Fruit fly (Drosophila melanogaster) whole organism, prepupa: Measurements from ENCODE around the gene CG34176.

Experiments used
- Blimp-1 ChIP-seq: fragments of 200-800 bp; sonication (Bioruptor generic); optimal IDR thresholded peaks from 3 replicates; lab custom pipeline; 2017; ENCODE audit warnings: missing biosample characterization, missing genetic modification characterization, mild to moderate bottlenecking, moderate library complexity, missing genetic modification reagents
- CG10669 ChIP-seq: fragments of 200-800 bp; sonication (Bioruptor generic); optimal IDR thresholded peaks from 3 replicates; lab custom pipeline; 2018; ENCODE audit warnings: missing biosample characterization, mild to moderate bottlenecking, missing genetic modification characterization, moderate library complexity
- CG1621 ChIP-seq: fragments of 200-800 bp; sonication (Bioruptor generic); optimal IDR thresholded peaks from 3 replicates; lab custom pipeline; 2018; ENCODE audit warnings: missing biosample characterization, mild to moderate bottlenecking, missing genetic modification characterization
- CG31627 ChIP-seq: fragments of 200-800 bp; sonication (Bioruptor generic); optimal IDR thresholded peaks from 3 replicates; lab custom pipeline; 2016; ENCODE audit warnings: missing biosample characterization, missing genetic modification characterization
- CG32006 ChIP-seq: fragments of 200-800 bp; sonication (Bioruptor generic); optimal IDR thresholded peaks from 3 replicates; lab custom pipeline; 2017; ENCODE audit warnings: missing biosample characterization, mild to moderate bottlenecking, missing genetic modification characterization
- CG3919 ChIP-seq: fragments of 200-800 bp; sonication (Bioruptor generic); optimal IDR thresholded peaks from 3 replicates; lab custom pipeline; 2016; ENCODE audit warnings: missing biosample characterization, missing genetic modification characterization
- CG4318 ChIP-seq: fragments of 200-800 bp; sonication (Bioruptor generic); optimal IDR thresholded peaks from 3 replicates; lab custom pipeline; 2017; ENCODE audit warnings: missing biosample characterization, mild to moderate bottlenecking, missing genetic modification characterization
- CG6163 ChIP-seq: fragments of 200-800 bp; sonication (Bioruptor generic); IDR thresholded peaks from 3 replicates; pipeline ENCODE4 v1.3.6; 2022; ENCODE audit warnings: missing biosample characterization, missing genetic modification characterization
- CG6276 ChIP-seq: fragments of 200-800 bp; sonication (Bioruptor generic); optimal IDR thresholded peaks from 2 replicates; lab custom pipeline; 2017; ENCODE audit warnings: missing biosample characterization, mild to moderate bottlenecking, missing genetic modification characterization
- CG6808 ChIP-seq: fragments of 200-800 bp; sonication (Bioruptor generic); optimal IDR thresholded peaks from 3 replicates; lab custom pipeline; 2017; ENCODE audit warnings: missing biosample characterization, missing genetic modification characterization, mild to moderate bottlenecking, moderate library complexity, missing genetic modification reagents
- CG7368 ChIP-seq: fragments of 200-800 bp; sonication (Bioruptor generic); optimal IDR thresholded peaks from 3 replicates; lab custom pipeline; 2016; ENCODE audit warnings: missing biosample characterization, missing genetic modification characterization
- CG8632 ChIP-seq: fragments of 200-800 bp; sonication (Bioruptor generic); optimal IDR thresholded peaks from 3 replicates; lab custom pipeline; 2016; ENCODE audit warnings: missing biosample characterization, missing genetic modification characterization
- Eip75B ChIP-seq: fragments of 200-800 bp; sonication (Bioruptor generic); optimal IDR thresholded peaks from 3 replicates; lab custom pipeline; 2016; ENCODE audit warnings: missing biosample characterization, missing genetic modification characterization
- Eip78C ChIP-seq: fragments of 200-800 bp; sonication (Bioruptor generic); peaks from one replicate; lab custom pipeline; 2016; ENCODE audit warnings: missing biosample characterization, missing genetic modification characterization
- Eip93F ChIP-seq: fragments of 200-800 bp; sonication (Bioruptor generic); optimal IDR thresholded peaks from 2 replicates; lab custom pipeline; 2016; ENCODE audit warnings: missing biosample characterization, mild to moderate bottlenecking, missing genetic modification characterization
- Ets21C ChIP-seq: fragments of 200-800 bp; sonication (Bioruptor generic); optimal IDR thresholded peaks from 3 replicates; lab custom pipeline; 2016; ENCODE audit warnings: missing biosample characterization, missing genetic modification characterization
- Ets96B ChIP-seq: fragments of 200-800 bp; optimal IDR thresholded peaks from 2 replicates; lab custom pipeline; 2019; ENCODE audit warnings: missing biosample characterization, mild to moderate bottlenecking, missing genetic modification characterization, moderate library complexity
- Gug ChIP-seq: fragments of 200-800 bp; sonication (Bioruptor generic); IDR thresholded peaks from 2 replicates; pipeline ENCODE4 v1.3.6; 2022; ENCODE audit warnings: missing biosample characterization, missing genetic modification characterization
- Hr38 ChIP-seq: sonication (Bioruptor generic); optimal IDR thresholded peaks from 2 replicates; lab custom pipeline; 2016; ENCODE audit warnings: missing biosample characterization, missing genetic modification characterization
- Hr39 ChIP-seq: fragments of 200-800 bp; sonication (Bioruptor generic); optimal IDR thresholded peaks from 2 replicates; lab custom pipeline; 2016; ENCODE audit warnings: missing biosample characterization, missing genetic modification characterization
- Hr4 ChIP-seq: fragments of 200-800 bp; sonication (Bioruptor generic); optimal IDR thresholded peaks from 3 replicates; lab custom pipeline; 2016; ENCODE audit warnings: missing biosample characterization, missing genetic modification characterization
- OdsH ChIP-seq: fragments of 200-800 bp; sonication (Bioruptor generic); optimal IDR thresholded peaks from 3 replicates; lab custom pipeline; 2016; ENCODE audit warnings: missing biosample characterization, missing genetic modification characterization
- Smox ChIP-seq: fragments of 200-800 bp; sonication (Bioruptor generic); optimal IDR thresholded peaks from 3 replicates; lab custom pipeline; 2016; ENCODE audit warnings: missing biosample characterization, missing genetic modification characterization
- Sox102F ChIP-seq: fragments of 200-800 bp; sonication (Bioruptor generic); optimal IDR thresholded peaks from 2 replicates; lab custom pipeline; 2016; ENCODE audit warnings: missing biosample characterization, mild to moderate bottlenecking, missing genetic modification characterization
- Sox14 ChIP-seq: fragments of 200-800 bp; sonication (Bioruptor generic); optimal IDR thresholded peaks from 3 replicates; lab custom pipeline; 2016; ENCODE audit warnings: missing biosample characterization, missing genetic modification characterization
- achi ChIP-seq: fragments of 200-800 bp; sonication (Bioruptor generic); optimal IDR thresholded peaks from 3 replicates; lab custom pipeline; 2016; ENCODE audit warnings: missing biosample characterization, missing genetic modification characterization
- acj6 ChIP-seq: fragments of 200-800 bp; sonication (Bioruptor generic); optimal IDR thresholded peaks from 3 replicates; lab custom pipeline; 2016; ENCODE audit warnings: missing biosample characterization, missing genetic modification characterization
- cyc ChIP-seq: fragments of 200-800 bp; sonication (Bioruptor generic); optimal IDR thresholded peaks from 3 replicates; lab custom pipeline; 2016; ENCODE audit warnings: missing biosample characterization, missing genetic modification characterization
- dsx ChIP-seq: fragments of 200-800 bp; optimal IDR thresholded peaks from 3 replicates; lab custom pipeline; 2019; ENCODE audit warnings: missing biosample characterization, mild to moderate bottlenecking, missing genetic modification characterization, moderate library complexity; ENCODE audit not compliant: poor library complexity, severe bottlenecking
- eg ChIP-seq: fragments of 200-800 bp; sonication (Bioruptor generic); IDR thresholded peaks from 3 replicates; pipeline ENCODE4 v1.3.6; 2022; ENCODE audit warnings: missing biosample characterization, missing genetic modification characterization
- esn ChIP-seq: fragments of 200-800 bp; sonication (Bioruptor generic); optimal IDR thresholded peaks from 2 replicates; lab custom pipeline; 2016; ENCODE audit warnings: missing biosample characterization, mild to moderate bottlenecking, missing genetic modification characterization, moderate library complexity
- fd59A ChIP-seq: fragments of 200-800 bp; sonication (Bioruptor generic); optimal IDR thresholded peaks from 2 replicates; lab custom pipeline; 2017; ENCODE audit warnings: missing biosample characterization, mild to moderate bottlenecking, missing genetic modification characterization, missing genetic modification reagents
- fd85E ChIP-seq: fragments of 200-800 bp; sonication (Bioruptor generic); optimal IDR thresholded peaks from 3 replicates; lab custom pipeline; 2016; ENCODE audit warnings: missing biosample characterization, missing genetic modification characterization
- fkh ChIP-seq: fragments of 200-800 bp; sonication (Bioruptor generic); optimal IDR thresholded peaks from 3 replicates; lab custom pipeline; 2017; ENCODE audit warnings: missing biosample characterization, mild to moderate bottlenecking, missing genetic modification characterization, moderate library complexity
- net ChIP-seq: fragments of 200-800 bp; sonication (Bioruptor generic); optimal IDR thresholded peaks from 3 replicates; lab custom pipeline; 2016; ENCODE audit warnings: missing biosample characterization, missing genetic modification characterization
- pdm3 ChIP-seq: fragments of 200-800 bp; sonication (Bioruptor generic); optimal IDR thresholded peaks from 3 replicates; lab custom pipeline; 2016; ENCODE audit warnings: missing biosample characterization, missing genetic modification characterization
- ss ChIP-seq, 2 experiments: fragments of 200-800 bp; sonication (Bioruptor generic); optimal IDR thresholded peaks; 2 replicates in 1 of 2; 3 replicates in 1 of 2; lab custom pipeline; 2017 to 2018; ENCODE audit warnings: mild to moderate bottlenecking in 2 of 2, missing biosample characterization in 2 of 2, missing genetic modification characterization in 2 of 2, moderate library complexity in 1 of 2
- svp ChIP-seq: fragments of 200-800 bp; sonication (Bioruptor generic); peaks from one replicate; lab custom pipeline; 2016; ENCODE audit warnings: missing biosample characterization, missing genetic modification characterization
- topi ChIP-seq: fragments of 200-800 bp; sonication (Bioruptor generic); optimal IDR thresholded peaks from 3 replicates; lab custom pipeline; 2016; ENCODE audit warnings: missing biosample characterization, missing genetic modification characterization
- vri ChIP-seq: fragments of 200-800 bp; sonication (Bioruptor generic); optimal IDR thresholded peaks from 3 replicates; lab custom pipeline; 2016; ENCODE audit warnings: missing biosample characterization, mild to moderate bottlenecking, missing genetic modification characterization

The CG34176 gene

DNA sequence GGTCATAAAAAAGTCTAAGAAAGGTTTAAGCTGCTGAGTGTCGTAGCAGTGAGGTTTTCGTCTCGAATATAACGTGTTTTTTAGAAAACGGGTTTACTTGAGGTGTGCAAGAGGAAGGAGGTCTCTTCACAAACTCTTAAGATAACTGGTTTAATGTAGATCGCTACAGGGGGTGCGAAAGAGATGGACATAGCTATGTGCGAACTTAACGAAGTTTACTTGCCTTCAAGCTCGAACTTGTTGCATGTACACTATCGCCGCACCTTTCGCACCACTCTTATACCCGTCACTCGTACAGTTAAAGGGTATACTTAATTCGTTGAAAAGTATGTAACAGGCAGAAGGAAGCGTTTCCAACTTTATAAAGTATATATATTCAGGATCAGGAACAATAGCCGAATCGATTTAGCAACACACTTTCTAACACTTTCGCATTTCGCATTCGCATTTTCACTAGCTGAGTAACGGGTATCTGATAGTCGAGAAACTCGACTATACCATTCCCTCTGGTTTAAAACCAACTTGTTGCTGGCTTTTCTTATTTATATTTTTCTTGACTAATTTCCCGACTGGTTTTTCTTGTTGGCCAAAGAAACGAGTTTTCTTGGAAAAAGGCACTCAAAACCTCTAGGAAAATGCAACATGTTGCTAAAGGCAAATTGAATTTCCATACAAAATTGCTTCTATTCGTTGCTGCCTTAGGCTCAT is 26.5 kb downstream of the CG34176 start (continued):
- TF ChIP-seq CG10669 (GFP tag; lab: Kevin White, UChicago) (peak; percentile 58), svp (GFP tag; lab: Kevin White, UChicago) (peak; percentile 69), acj6 (GFP tag; lab: Kevin White, UChicago) (peak; percentile 78), CG8632 (GFP tag; lab: Kevin White, UChicago) (peak; percentile 48), Eip75B (peak; percentile 45), fd59A (GFP tag; lab: Kevin White, UChicago) (peak; percentile 55), ss (GFP tag; optimal IDR thresholded peaks at IDR 0.05; lab: Kevin White, UChicago) (peak in 1 of 2 experiments; percentile 2), CG6808 (GFP tag; lab: Kevin White, UChicago) (peak; percentile 59), net (GFP tag; lab: Kevin White, UChicago) (peak; percentile 85)
- TF ChIP-seq, all 60 proteins: peak for 52

DNA sequence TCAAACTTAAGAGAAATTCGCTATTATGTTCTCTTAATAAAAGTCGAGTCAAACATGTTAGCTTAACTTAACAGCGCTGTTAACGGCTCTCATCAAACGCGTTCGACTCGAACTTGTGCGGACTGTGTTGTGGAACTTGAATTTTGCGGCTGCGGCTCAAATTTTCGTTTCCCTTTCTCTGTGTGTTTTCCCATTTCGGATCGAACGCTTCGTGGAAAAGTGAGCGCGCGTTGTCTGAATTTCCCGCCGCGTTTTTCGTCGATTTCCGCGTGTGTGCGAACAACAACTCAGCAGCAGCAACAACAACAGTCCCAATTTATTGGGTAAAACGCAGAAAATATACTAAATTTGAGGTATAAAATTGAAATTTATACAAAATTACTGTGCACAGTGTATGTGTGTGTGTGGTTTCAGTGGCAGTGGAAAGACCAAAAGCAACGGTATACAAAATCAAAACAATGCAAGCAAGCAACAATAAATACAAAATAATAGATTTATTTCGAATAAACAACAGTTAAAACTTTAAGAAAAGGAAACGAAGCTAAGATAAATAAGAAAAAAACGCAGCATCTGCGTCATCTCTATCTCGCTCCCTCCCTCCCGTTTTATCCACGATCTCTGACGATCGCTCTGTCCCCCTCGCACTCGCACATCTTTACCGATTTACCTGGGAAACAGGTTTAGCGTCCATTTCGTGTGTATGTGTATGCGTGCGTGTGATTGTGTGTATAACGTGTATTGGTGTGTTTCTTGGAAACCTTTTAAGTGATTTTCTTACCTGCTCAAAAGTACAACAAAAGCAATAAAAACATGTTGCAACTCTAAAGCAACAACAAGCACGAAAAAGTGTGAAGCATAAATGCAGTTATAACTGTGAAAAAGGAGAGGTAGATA is 27.6 kb downstream of the CG34176 start, which contains the start of gene ed:
ed (plus strand) TSS at position 175 of the 894 bp plus-strand sequence.
- TF ChIP-seq CG6163 (GFP tag; lab: Robert Waterston, UW) (peak; percentile 58; the same call in 2 of the 3 replicates), Smox (GFP tag; lab: Kevin White, UChicago) (no peak), Sox14 (peak; percentile 27), Eip78C (GFP tag; lab: Kevin White, UChicago) (peak; percentile 20), fkh (GFP tag; lab: Kevin White, UChicago) (peak; percentile 78), CG10669 (GFP tag; lab: Kevin White, UChicago) (no peak), Gug (GFP tag; lab: Robert Waterston, UW) (no peak), Eip75B (peak; percentile 37), CG6808 (GFP tag; lab: Kevin White, UChicago) (peak; percentile 16), CG8632 (GFP tag; lab: Kevin White, UChicago) (no peak), eg (GFP tag; lab: Robert Waterston, UW) (peak; percentile 12; the same call in 1 of the 3 replicates), Hr4 (GFP tag; lab: Kevin White, UChicago) (no peak), Hr39 (GFP tag; lab: Kevin White, UChicago) (no peak), svp (GFP tag; lab: Kevin White, UChicago) (peak; percentile 70)

DNA sequence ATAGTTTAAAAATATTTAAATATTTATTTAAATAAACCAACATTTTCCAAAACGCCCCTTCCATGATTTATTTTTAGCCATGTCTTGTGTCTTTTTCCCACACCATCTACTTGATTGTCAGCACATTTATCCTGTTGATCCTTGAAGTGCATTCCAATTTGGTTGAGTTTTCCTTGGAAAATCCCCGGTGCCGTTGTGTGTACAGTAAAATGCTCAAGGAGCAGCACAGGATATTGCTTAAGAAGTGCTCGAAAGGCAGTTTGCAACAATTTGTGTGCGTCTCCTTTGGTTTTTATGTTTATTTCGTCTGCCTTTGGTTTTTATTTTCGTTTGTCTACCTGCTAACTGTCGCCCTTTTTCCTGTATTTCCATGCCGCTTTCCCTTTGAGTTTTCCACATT is 30.4 kb downstream of the CG34176 start:
- no peak for TF ChIP-seq esn (GFP tag; lab: Kevin White, UChicago)
- no peak for TF ChIP-seq achi (GFP tag; lab: Kevin White, UChicago)
- TF ChIP-seq CG31627 (GFP tag; lab: Kevin White, UChicago): no peak
- TF ChIP-seq CG1621 (tag; lab: Kevin White, UChicago): no peak
- TF ChIP-seq dsx (GFP tag; lab: Kevin White, UChicago): no peak
- TF ChIP-seq CG3919 (GFP tag; lab: Kevin White, UChicago): no peak
- no peak for TF ChIP-seq pdm3 (GFP tag; lab: Kevin White, UChicago)
- no peak for TF ChIP-seq Hr38 (GFP tag; lab: Kevin White, UChicago)
- no peak for TF ChIP-seq CG7368 (GFP tag; lab: Kevin White, UChicago)
- no peak for TF ChIP-seq CG32006 (GFP tag; lab: Kevin White, UChicago)

DNA sequence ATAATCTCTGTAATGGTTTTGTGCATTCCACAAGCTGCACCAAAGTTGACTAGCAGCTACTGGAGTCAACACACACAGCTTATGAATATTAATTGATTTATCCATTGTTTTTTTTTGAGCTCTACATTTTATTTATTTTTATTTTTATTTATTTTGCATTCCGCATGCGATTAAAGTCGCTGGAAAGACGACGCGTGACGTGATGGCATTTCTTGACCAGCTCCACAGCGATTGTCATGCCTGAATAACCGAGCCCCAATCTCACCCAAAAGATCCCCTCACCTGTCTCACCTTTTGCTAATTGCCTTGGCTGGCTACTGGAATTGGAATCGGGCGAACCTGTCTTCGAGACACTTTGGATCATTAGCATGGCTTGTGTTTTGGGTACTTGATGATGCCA is 32.4 kb downstream of the CG34176 start:
- TF ChIP-seq Ets96B (tag; lab: Kevin White, UChicago) (no peak), achi (GFP tag; lab: Kevin White, UChicago) (no peak), Hr39 (GFP tag; lab: Kevin White, UChicago) (no peak), Hr4 (GFP tag; lab: Kevin White, UChicago) (no peak), OdsH (GFP tag; lab: Kevin White, UChicago) (no peak), Eip75B (no peak), fd85E (GFP tag; lab: Kevin White, UChicago) (no peak), Gug (GFP tag; lab: Robert Waterston, UW) (no peak), vri (GFP tag; lab: Kevin White, UChicago) (no peak), cyc (no peak), topi (GFP tag; lab: Kevin White, UChicago) (no peak), CG6276 (GFP tag; lab: Kevin White, UChicago) (no peak), CG4318 (GFP tag; lab: Kevin White, UChicago) (no peak), Sox102F (GFP tag; lab: Kevin White, UChicago) (no peak), fkh (GFP tag; lab: Kevin White, UChicago) (no peak), Ets21C (GFP tag; lab: Kevin White, UChicago) (no peak), Blimp-1 (no peak), Eip93F (GFP tag; lab: Kevin White, UChicago) (no peak), ss (GFP tag; optimal IDR thresholded peaks at IDR 0.05; lab: Kevin White, UChicago) (no peak), net (GFP tag; lab: Kevin White, UChicago) (no peak)
